Fruit fly (Drosophila melanogaster): ENCODE results near the gene CG9213.

DNA sequence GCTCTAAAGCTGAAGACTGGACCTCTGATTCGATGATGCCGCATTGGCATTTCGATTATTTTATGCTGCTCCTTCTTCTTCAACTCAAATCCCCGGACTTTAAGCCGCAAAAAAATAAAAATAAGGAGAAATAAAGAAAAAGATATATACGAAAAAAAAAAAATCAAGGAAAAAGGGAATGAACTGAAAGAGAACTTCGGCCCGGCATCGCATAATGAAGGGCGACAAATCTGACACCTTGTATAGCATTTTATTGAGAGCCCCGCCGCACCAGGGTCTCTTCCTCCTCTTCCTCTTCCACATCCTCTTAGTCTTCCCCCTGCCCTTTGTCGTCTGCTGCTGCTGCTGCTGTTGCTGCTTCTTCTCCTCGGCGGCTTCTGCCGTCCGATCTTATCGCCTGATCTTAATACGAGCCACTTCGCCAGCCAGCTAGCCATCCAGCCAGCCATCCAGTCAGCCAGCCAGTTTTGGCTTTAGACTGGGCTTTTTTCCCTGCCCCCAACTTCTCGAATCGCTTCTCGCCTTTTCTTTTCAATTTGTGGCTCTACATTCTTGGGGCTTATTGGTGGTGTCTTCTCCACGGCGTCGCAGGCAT, 34.5 kb upstream of the CG9213 start:
- no peak for TF ChIP-seq CTCF (optimal IDR thresholded peaks at IDR 0.05)
- TF ChIP-seq CG8478 (optimal IDR thresholded peaks at IDR 0.05) = no peak

Data from S2 (cell line).